Worm (Caenorhabditis elegans) whole organism, young adult: Measurements from ENCODE around the gene Y75B8A.18.

Experiments used
- C17E4.6 ChIP-seq: fragments of 200-800 bp; sonication (Bioruptor generic); IDR thresholded peaks from 2 replicates; pipeline ENCODE4 v1.3.6; 2022; ENCODE audit warnings: missing genetic modification reagents, missing genetic modification characterization, missing compliant biosample characterization
- hlh-26 ChIP-seq: fragments of 200-800 bp; sonication (Bioruptor generic); conservative IDR thresholded peaks from 2 replicates; pipeline ENCODE4 v1.3.6; 2022; ENCODE audit warnings: missing genetic modification reagents, missing genetic modification characterization, missing compliant biosample characterization
- lin-26 ChIP-seq: fragments of 200-800 bp; sonication (Bioruptor generic); IDR thresholded peaks from 2 replicates; pipeline ENCODE4 v1.3.6; 2022; ENCODE audit warnings: missing genetic modification reagents, missing genetic modification characterization, missing compliant biosample characterization
- madf-3 ChIP-seq: fragments of 200-800 bp; sonication (Bioruptor generic); IDR thresholded peaks from 2 replicates; pipeline ENCODE4 v1.3.6; 2022; ENCODE audit warnings: missing genetic modification reagents, missing genetic modification characterization, missing compliant biosample characterization
- pha-4 ChIP-seq: fragments of 150-350 bp; sonication (generic microtip); optimal IDR thresholded peaks from 2 replicates; lab custom pipeline; 2014; ENCODE audit warnings: missing biosample characterization, missing genetic modification reagents, missing genetic modification characterization
- rec-8 ChIP-seq, 2 experiments: sonication (generic microtip); optimal IDR thresholded peaks; 2 replicates each; lab custom pipeline; 2016; ENCODE audit warnings: mild to moderate bottlenecking in 2 of 2, missing genetic modification characterization in 2 of 2, missing genetic modification reagents in 2 of 2, missing genotype in 2 of 2, missing biosample characterization in 1 of 2, missing compliant biosample characterization in 1 of 2, moderate library complexity in 1 of 2
- snpc-4 ChIP-seq, 5 experiments: fragments of 150-350 bp in 1 of 5; sonication (generic microtip) in 4 of 5; optimal IDR thresholded peaks; 2 replicates each; lab custom pipeline; 2014 to 2018; ENCODE audit warnings: missing genetic modification characterization in 5 of 5, missing biosample characterization in 3 of 5, antibody characterized with exemption in 2 of 5, mild to moderate bottlenecking in 2 of 5, missing compliant biosample characterization in 2 of 5, missing genotype in 2 of 5, moderate library complexity in 2 of 5, missing genetic modification reagents in 1 of 5

DNA sequence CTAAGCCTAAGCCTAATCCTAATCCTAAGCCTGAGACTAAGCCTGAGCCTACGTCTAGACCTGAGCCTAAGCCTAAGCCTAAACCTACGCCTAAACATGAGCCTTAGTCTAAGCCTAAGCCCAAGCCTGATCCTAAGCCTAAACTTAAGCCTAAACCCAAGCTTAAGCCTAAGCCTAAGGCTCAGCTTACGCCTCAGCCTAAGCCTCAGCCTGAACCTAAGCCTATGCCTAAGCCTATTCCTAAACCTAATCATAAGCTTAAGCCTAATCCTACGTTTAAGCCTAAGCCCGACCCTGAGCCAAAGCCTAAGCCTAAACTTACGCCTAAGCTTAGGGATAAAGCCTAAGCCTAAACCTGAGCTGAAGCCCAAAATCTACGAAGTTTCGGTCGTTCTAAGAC lies 4.2 kb upstream of the Y75B8A.18 start:
- no peak for TF ChIP-seq madf-3
- no peak for TF ChIP-seq C17E4.6
- TF ChIP-seq snpc-4 (GFP tag; optimal IDR thresholded peaks at IDR 0.05; lab: Kevin White, UChicago): no peak
- no peak for TF ChIP-seq snpc-4 (tag; optimal IDR thresholded peaks at IDR 0.05; lab: Kevin White, UChicago)
- TF ChIP-seq pha-4 (tag; lab: Kevin White, UChicago): no peak
- TF ChIP-seq hlh-26: no peak
- TF ChIP-seq rec-8 (tag; optimal IDR thresholded peaks at IDR 0.05; lab: Kevin White, UChicago): no peak
- TF ChIP-seq lin-26 (GFP tag; lab: Robert Waterston, UW): no peak
